Worm (Caenorhabditis elegans) whole organism, L2 larva: Measurements from ENCODE around the gene gpcp-1.

Experiments used
- Y55F3AM.14 ChIP-seq: fragments of 200-800 bp; sonication (Bioruptor generic); optimal IDR thresholded peaks from 2 replicates; lab custom pipeline; 2018; ENCODE audit warnings: mild to moderate bottlenecking, missing genetic modification characterization, missing compliant biosample characterization
- ZK546.5 ChIP-seq: sonication (generic microtip); optimal IDR thresholded peaks from 2 replicates; lab custom pipeline; 2017; ENCODE audit warnings: missing biosample characterization, missing genetic modification characterization
- alr-1 ChIP-seq: fragments of 150-350 bp; optimal IDR thresholded peaks from 2 replicates; lab custom pipeline; 2014; ENCODE audit warnings: missing biosample characterization, missing genetic modification characterization
- ama-1 ChIP-seq: fragments of 150-350 bp; optimal IDR thresholded peaks from 2 replicates; lab custom pipeline; 2018; ENCODE audit warnings: inconsistent platforms
- ceh-16 ChIP-seq: fragments of 150-350 bp; optimal IDR thresholded peaks from 2 replicates; lab custom pipeline; 2014; ENCODE audit warnings: missing biosample characterization, missing genetic modification characterization
- ceh-82 ChIP-seq: fragments of 150-350 bp; optimal IDR thresholded peaks from 2 replicates; lab custom pipeline; 2014; ENCODE audit warnings: missing biosample characterization, missing genetic modification characterization
- dmd-4 ChIP-seq: sonication (generic microtip); optimal IDR thresholded peaks from 2 replicates; lab custom pipeline; 2017; ENCODE audit warnings: missing biosample characterization, missing genetic modification characterization
- egl-27 ChIP-seq: sonication (generic microtip); optimal IDR thresholded peaks from 3 replicates; lab custom pipeline; 2017; ENCODE audit warnings: missing biosample characterization, missing genetic modification reagents, missing genetic modification characterization
- elt-1 ChIP-seq: fragments of 150-350 bp; optimal IDR thresholded peaks from 2 replicates; lab custom pipeline; 2014; ENCODE audit warnings: missing biosample characterization, missing genetic modification characterization
- elt-3 ChIP-seq: sonication (generic microtip); optimal IDR thresholded peaks from 2 replicates; lab custom pipeline; 2017; ENCODE audit warnings: missing biosample characterization, missing genetic modification characterization
- fos-1 ChIP-seq: fragments of 150-350 bp; optimal IDR thresholded peaks from 2 replicates; lab custom pipeline; 2014; ENCODE audit warnings: missing biosample characterization, missing genetic modification characterization
- gmeb-1 ChIP-seq: fragments of 150-350 bp; optimal IDR thresholded peaks from 2 replicates; lab custom pipeline; 2014; ENCODE audit warnings: missing biosample characterization, missing genetic modification characterization
- lin-11 ChIP-seq: fragments of 150-350 bp; sonication (generic microtip); optimal IDR thresholded peaks from 2 replicates; lab custom pipeline; 2014; ENCODE audit warnings: missing biosample characterization, missing genetic modification characterization, inconsistent platforms, mixed read lengths
- lin-13 ChIP-seq: fragments of 150-350 bp; optimal IDR thresholded peaks from 2 replicates; lab custom pipeline; 2014; ENCODE audit warnings: missing biosample characterization, missing genetic modification reagents, missing genetic modification characterization
- lin-39 ChIP-seq: fragments of 150-350 bp; optimal IDR thresholded peaks from 2 replicates; lab custom pipeline; 2014; ENCODE audit warnings: missing biosample characterization, missing genetic modification reagents, missing genetic modification characterization
- lsy-2 ChIP-seq, 2 experiments: fragments of 150-350 bp in 1 of 2; sonication (generic microtip) in 1 of 2; optimal IDR thresholded peaks; 2 replicates each; lab custom pipeline; 2014 to 2017; ENCODE audit warnings: missing biosample characterization in 2 of 2, missing genetic modification characterization in 2 of 2
- mab-5 ChIP-seq: fragments of 150-350 bp; optimal IDR thresholded peaks from 2 replicates; lab custom pipeline; 2014; ENCODE audit warnings: missing biosample characterization, missing genetic modification characterization
- mbf-1 ChIP-seq: sonication (generic microtip); optimal IDR thresholded peaks from 2 replicates; lab custom pipeline; 2017; ENCODE audit warnings: missing biosample characterization, missing genetic modification characterization
- mdl-1 ChIP-seq, 2 experiments: fragments of 150-350 bp in 1 of 2; sonication (generic microtip) in 1 of 2; optimal IDR thresholded peaks; 2 replicates each; lab custom pipeline; 2017; ENCODE audit warnings: missing biosample characterization in 2 of 2, missing genetic modification characterization in 2 of 2
- nhr-10 ChIP-seq: sonication (generic microtip); optimal IDR thresholded peaks from 2 replicates; lab custom pipeline; 2017; ENCODE audit warnings: missing biosample characterization, missing genetic modification characterization
- nhr-11 ChIP-seq: fragments of 150-350 bp; optimal IDR thresholded peaks from 2 replicates; lab custom pipeline; 2014; ENCODE audit warnings: missing biosample characterization, missing genetic modification characterization
- nhr-12 ChIP-seq: fragments of 150-350 bp; optimal IDR thresholded peaks from 2 replicates; lab custom pipeline; 2014; ENCODE audit warnings: missing biosample characterization, missing genetic modification characterization
- nhr-129 ChIP-seq: fragments of 150-350 bp; optimal IDR thresholded peaks from 2 replicates; lab custom pipeline; 2014; ENCODE audit warnings: missing biosample characterization, missing genetic modification characterization
- nhr-21 ChIP-seq: fragments of 150-350 bp; optimal IDR thresholded peaks from 2 replicates; lab custom pipeline; 2014; ENCODE audit warnings: missing biosample characterization, missing genetic modification characterization
- nhr-237 ChIP-seq: fragments of 150-350 bp; optimal IDR thresholded peaks from 2 replicates; lab custom pipeline; 2014; ENCODE audit warnings: missing biosample characterization, missing genetic modification characterization
- nhr-6 ChIP-seq: fragments of 150-350 bp; optimal IDR thresholded peaks from 2 replicates; lab custom pipeline; 2014; ENCODE audit warnings: missing biosample characterization, missing genetic modification characterization
- nhr-77 ChIP-seq: fragments of 150-350 bp; optimal IDR thresholded peaks from 2 replicates; lab custom pipeline; 2014; ENCODE audit warnings: missing biosample characterization, missing genetic modification characterization
- peb-1 ChIP-seq: fragments of 150-350 bp; optimal IDR thresholded peaks from 2 replicates; lab custom pipeline; 2014; ENCODE audit warnings: missing biosample characterization, missing genetic modification characterization
- sem-4 ChIP-seq: fragments of 150-350 bp; optimal IDR thresholded peaks from 2 replicates; lab custom pipeline; 2014; ENCODE audit warnings: missing biosample characterization, missing genetic modification reagents, missing genetic modification characterization
- skn-1 ChIP-seq: sonication (generic microtip); optimal IDR thresholded peaks from 2 replicates; lab custom pipeline; 2017; ENCODE audit warnings: missing biosample characterization, missing genetic modification characterization
- sma-3 ChIP-seq: sonication (generic microtip); optimal IDR thresholded peaks from 2 replicates; lab custom pipeline; 2016; ENCODE audit warnings: missing genetic modification reagents, missing genetic modification characterization, missing compliant biosample characterization
- sma-9 ChIP-seq, 2 experiments: fragments of 150-350 bp in 1 of 2; sonication (generic microtip) in 1 of 2; optimal IDR thresholded peaks; 2 replicates each; lab custom pipeline; 2014 to 2016; ENCODE audit warnings: missing genetic modification characterization in 2 of 2, mild to moderate bottlenecking in 1 of 2, missing biosample characterization in 1 of 2, missing compliant biosample characterization in 1 of 2, missing genetic modification reagents in 1 of 2, moderate library complexity in 1 of 2
- unc-39 ChIP-seq: fragments of 150-350 bp; optimal IDR thresholded peaks from 2 replicates; lab custom pipeline; 2014; ENCODE audit warnings: missing biosample characterization, missing genetic modification characterization
- unc-55 ChIP-seq: fragments of 150-350 bp; sonication (generic microtip); optimal IDR thresholded peaks from 3 replicates; lab custom pipeline; 2014; ENCODE audit warnings: missing biosample characterization, missing genetic modification reagents, missing genetic modification characterization
- ztf-1 ChIP-seq: fragments of 200-800 bp; sonication (Bioruptor generic); conservative IDR thresholded peaks from 2 replicates; pipeline ENCODE4 v1.3.6; 2022; ENCODE audit warnings: missing genetic modification characterization, missing compliant biosample characterization
- ztf-11 ChIP-seq: sonication (generic microtip); optimal IDR thresholded peaks from 2 replicates; lab custom pipeline; 2017; ENCODE audit warnings: missing biosample characterization, missing genetic modification characterization
- ztf-4 ChIP-seq: fragments of 150-350 bp; optimal IDR thresholded peaks from 2 replicates; lab custom pipeline; 2014; ENCODE audit warnings: missing biosample characterization, missing genetic modification characterization

The gpcp-1 gene

ce11 chrX:3067052-3067451 lies 43.4 kb downstream of the gpcp-1 start:
- TF ChIP-seq sem-4 (tag; lab: Kevin White, UChicago) (no peak), ama-1 (no peak), elt-1 (tag; lab: Kevin White, UChicago) (no peak), elt-3 (tag; lab: Kevin White, UChicago) (no peak), nhr-77 (tag; lab: Kevin White, UChicago) (no peak), nhr-6 (tag; lab: Kevin White, UChicago) (no peak), alr-1 (no peak), ceh-16 (no peak), ceh-82 (no peak), mdl-1 (tag; optimal IDR thresholded peaks at IDR 0.05; lab: Kevin White, UChicago) (no peak), fos-1 (tag; lab: Kevin White, UChicago) (no peak), ztf-11 (tag; lab: Kevin White, UChicago) (no peak), nhr-21 (no peak)

- TF ChIP-seq ama-1 (no peak), egl-27 (tag; lab: Kevin White, UChicago) (no peak), unc-55 (no peak), ztf-1 (GFP tag; lab: Robert Waterston, UW) (no peak), nhr-129 (tag; lab: Kevin White, UChicago) (no peak), mbf-1 (no peak)
Observed at ce11 chrX:3063274-3063673, 47.2 kb downstream of the gpcp-1 start, which contains the start of gene ceh-30. TSS of gene ceh-30 (plus strand) at chrX:3063574.

- TF ChIP-seq elt-3 (tag; lab: Kevin White, UChicago) (no peak), nhr-11 (tag; lab: Kevin White, UChicago) (no peak), ZK546.5 (tag; lab: Kevin White, UChicago) (no peak), nhr-12 (tag; lab: Kevin White, UChicago) (no peak), skn-1 (tag; lab: Kevin White, UChicago) (no peak), nhr-77 (tag; lab: Kevin White, UChicago) (no peak), lin-13 (GFP tag; lab: Kevin White, UChicago) (no peak), sem-4 (tag; lab: Kevin White, UChicago) (no peak), gmeb-1 (tag; lab: Kevin White, UChicago) (no peak), mbf-1 (no peak), nhr-6 (tag; lab: Kevin White, UChicago) (no peak), lin-39 (tag; lab: Kevin White, UChicago) (no peak), peb-1 (tag; lab: Kevin White, UChicago) (no peak), egl-27 (tag; lab: Kevin White, UChicago) (no peak), lin-11 (no peak), ztf-4 (no peak), sma-9 (GFP tag; optimal IDR thresholded peaks at IDR 0.05; lab: Kevin White, UChicago) (no peak), sma-9 (tag; optimal IDR thresholded peaks at IDR 0.05; lab: Kevin White, UChicago) (no peak)
Observed at ce11 chrX:3061698-3062097, 48.7 kb downstream of the gpcp-1 start.

- no peak for TF ChIP-seq sem-4 (tag; lab: Kevin White, UChicago)
- no peak for TF ChIP-seq mab-5 (tag; lab: Kevin White, UChicago)
- TF ChIP-seq nhr-77 (tag; lab: Kevin White, UChicago) = no peak
- no peak for TF ChIP-seq nhr-10 (tag; lab: Kevin White, UChicago)
- TF ChIP-seq nhr-237 (tag; lab: Kevin White, UChicago) = no peak
- no peak for TF ChIP-seq elt-3 (tag; lab: Kevin White, UChicago)
- no peak for TF ChIP-seq Y55F3AM.14
- no peak for TF ChIP-seq dmd-4 (tag; lab: Kevin White, UChicago)
- no peak for TF ChIP-seq sma-9 (GFP tag; optimal IDR thresholded peaks at IDR 0.05; lab: Kevin White, UChicago)
- TF ChIP-seq sma-9 (tag; optimal IDR thresholded peaks at IDR 0.05; lab: Kevin White, UChicago) = no peak
- no peak for TF ChIP-seq unc-39
- TF ChIP-seq sma-3 (GFP tag; lab: Kevin White, UChicago) = no peak
- no peak for TF ChIP-seq gmeb-1 (tag; lab: Kevin White, UChicago)
- no peak for TF ChIP-seq lin-13 (GFP tag; lab: Kevin White, UChicago)
- TF ChIP-seq unc-55 = no peak
- no peak for TF ChIP-seq lsy-2 (tag; optimal IDR thresholded peaks at IDR 0.05; lab: Kevin White, UChicago)
- TF ChIP-seq ZK546.5 (tag; lab: Kevin White, UChicago) = no peak
- no peak for TF ChIP-seq ceh-16
Observed at ce11 chrX:3059299-3059698, 51.1 kb downstream of the gpcp-1 start, which contains the start of gene rsef-1. TSS of gene rsef-1 (minus strand) at chrX:3059399.
